Worm (Caenorhabditis elegans) whole organism, L4 larva: ENCODE measurements around the gene nep-20.

Source experiments
- F10B5.3 ChIP-seq: sonication (generic microtip); optimal IDR thresholded peaks from 2 replicates; lab custom pipeline; 2016; ENCODE audit warnings: mild to moderate bottlenecking, missing genetic modification characterization, missing compliant biosample characterization
- F26F4.8 ChIP-seq: fragments of 200-800 bp; sonication (Bioruptor generic); conservative IDR thresholded peaks from 2 replicates; pipeline ENCODE4 v1.3.6; 2022; ENCODE audit warnings: missing genetic modification characterization, missing compliant biosample characterization
- F37D6.2 ChIP-seq: sonication (generic microtip); optimal IDR thresholded peaks from 2 replicates; lab custom pipeline; 2016; ENCODE audit warnings: mild to moderate bottlenecking, missing genetic modification characterization, missing compliant biosample characterization
- R02D3.7 ChIP-seq: fragments of 150-350 bp; sonication (generic microtip); optimal IDR thresholded peaks from 3 replicates; lab custom pipeline; 2014; ENCODE audit warnings: missing biosample characterization, missing genetic modification characterization
- T20F7.1 ChIP-seq: fragments of 200-800 bp; sonication (Bioruptor generic); optimal IDR thresholded peaks from 2 replicates; lab custom pipeline; 2018; ENCODE audit warnings: mild to moderate bottlenecking, missing genetic modification characterization, missing compliant biosample characterization
- T26A8.4 ChIP-seq: fragments of 200-800 bp; sonication (Bioruptor generic); IDR thresholded peaks from 2 replicates; pipeline ENCODE4 v1.3.6; 2022; ENCODE audit warnings: missing genetic modification characterization, missing compliant biosample characterization
- Y105C5A.15 ChIP-seq: fragments of 200-800 bp; sonication (Bioruptor generic); IDR thresholded peaks from 2 replicates; pipeline ENCODE4 v1.3.6; 2022; ENCODE audit warnings: missing genetic modification characterization, missing compliant biosample characterization
- Y48G9A.11 ChIP-seq: fragments of 200-800 bp; sonication (Bioruptor generic); IDR thresholded peaks from 2 replicates; pipeline ENCODE4 v1.3.6; 2022; ENCODE audit warnings: missing genetic modification reagents, missing genetic modification characterization, missing compliant biosample characterization
- Y5F2A.4 ChIP-seq: fragments of 200-800 bp; sonication (Bioruptor generic); optimal IDR thresholded peaks from 2 replicates; lab custom pipeline; 2018; ENCODE audit warnings: mild to moderate bottlenecking, missing genetic modification characterization, missing compliant biosample characterization
- ZK337.2 ChIP-seq: fragments of 200-800 bp; sonication (Bioruptor generic); IDR thresholded peaks from 2 replicates; pipeline ENCODE4 v1.3.6; 2022; ENCODE audit warnings: missing genetic modification reagents, missing genetic modification characterization, missing compliant biosample characterization
- arid-1 ChIP-seq: fragments of 200-800 bp; sonication (Bioruptor generic); conservative IDR thresholded peaks from 2 replicates; pipeline ENCODE4 v1.3.6; 2022; ENCODE audit warnings: missing genetic modification reagents, missing genetic modification characterization, missing compliant biosample characterization
- ceh-28 ChIP-seq: fragments of 150-350 bp; optimal IDR thresholded peaks from 2 replicates; lab custom pipeline; 2014; ENCODE audit warnings: missing biosample characterization, missing genetic modification reagents, missing genetic modification characterization
- ceh-44 ChIP-seq: fragments of 200-800 bp; sonication (Bioruptor generic); IDR thresholded peaks from 2 replicates; pipeline ENCODE4 v1.3.6; 2022; ENCODE audit warnings: missing genetic modification reagents, missing genetic modification characterization, missing compliant biosample characterization
- ceh-82 ChIP-seq: sonication (generic microtip); optimal IDR thresholded peaks from 2 replicates; lab custom pipeline; 2017; ENCODE audit warnings: missing biosample characterization, missing genetic modification characterization
- ctbp-1 ChIP-seq: fragments of 200-800 bp; sonication (Bioruptor generic); IDR thresholded peaks from 2 replicates; pipeline ENCODE4 v1.3.6; 2022; ENCODE audit warnings: missing genetic modification reagents, missing genetic modification characterization, missing compliant biosample characterization
- daf-12 ChIP-seq: fragments of 150-350 bp; optimal IDR thresholded peaks from 2 replicates; lab custom pipeline; 2014; ENCODE audit warnings: missing biosample characterization, missing genetic modification reagents, missing genetic modification characterization
- daf-19 ChIP-seq: fragments of 200-800 bp; sonication (Bioruptor generic); conservative IDR thresholded peaks from 2 replicates; pipeline ENCODE4 v1.3.6; 2022; ENCODE audit warnings: missing genetic modification characterization, missing compliant biosample characterization
- daf-8 ChIP-seq: fragments of 200-800 bp; sonication (Bioruptor generic); IDR thresholded peaks from 2 replicates; pipeline ENCODE4 v1.3.6; 2022; ENCODE audit warnings: missing genetic modification characterization, missing compliant biosample characterization
- dmd-6 ChIP-seq: fragments of 200-800 bp; sonication (Bioruptor generic); IDR thresholded peaks from 2 replicates; pipeline ENCODE4 v1.3.6; 2022; ENCODE audit warnings: missing genetic modification reagents, missing genetic modification characterization, missing compliant biosample characterization
- duxl-1 ChIP-seq: sonication (generic microtip); optimal IDR thresholded peaks from 2 replicates; lab custom pipeline; 2016; ENCODE audit warnings: mild to moderate bottlenecking, missing genetic modification characterization, moderate library complexity, missing compliant biosample characterization; ENCODE audit not compliant: poor library complexity
- dve-1 ChIP-seq: sonication (generic microtip); optimal IDR thresholded peaks from 2 replicates; lab custom pipeline; 2017; ENCODE audit warnings: antibody characterized with exemption, mild to moderate bottlenecking, missing genetic modification characterization, missing compliant biosample characterization; ENCODE audit not compliant: insufficient read depth
- egl-43 ChIP-seq: fragments of 200-800 bp; sonication (Bioruptor generic); IDR thresholded peaks from 2 replicates; pipeline ENCODE4 v1.3.6; 2022; ENCODE audit warnings: missing genetic modification reagents, missing genetic modification characterization, missing compliant biosample characterization
- fos-1 ChIP-seq: fragments of 150-350 bp; optimal IDR thresholded peaks from 2 replicates; lab custom pipeline; 2014; ENCODE audit warnings: missing biosample characterization, missing genetic modification characterization
- gei-8 ChIP-seq: fragments of 200-800 bp; sonication (Bioruptor generic); optimal IDR thresholded peaks from 2 replicates; lab custom pipeline; 2018; ENCODE audit warnings: mild to moderate bottlenecking, missing genetic modification characterization, missing compliant biosample characterization
- hif-1 ChIP-seq, 2 experiments: sonication (generic microtip); optimal IDR thresholded peaks; 2 replicates each; lab custom pipeline; 2016 to 2017; ENCODE audit warnings: missing compliant biosample characterization in 2 of 2, missing genetic modification characterization in 2 of 2, missing genetic modification reagents in 2 of 2, missing genotype in 2 of 2, mild to moderate bottlenecking in 1 of 2
- hlh-30 ChIP-seq: sonication (generic microtip); optimal IDR thresholded peaks from 2 replicates; lab custom pipeline; 2017; ENCODE audit warnings: antibody characterized with exemption, mild to moderate bottlenecking, missing genetic modification characterization, missing compliant biosample characterization; ENCODE audit not compliant: insufficient read depth
- hmg-1.1 ChIP-seq: fragments of 200-800 bp; sonication (Bioruptor generic); IDR thresholded peaks from 2 replicates; pipeline ENCODE4 v1.3.6; 2022; ENCODE audit warnings: missing genetic modification reagents, missing genetic modification characterization, missing compliant biosample characterization
- lin-1 ChIP-seq: fragments of 200-800 bp; sonication (Bioruptor generic); IDR thresholded peaks from 2 replicates; pipeline ENCODE4 v1.3.6; 2022; ENCODE audit warnings: missing genetic modification reagents, missing genetic modification characterization, missing compliant biosample characterization
- lin-15B ChIP-seq: fragments of 150-350 bp; sonication (generic microtip); optimal IDR thresholded peaks from 3 replicates; lab custom pipeline; 2014; ENCODE audit warnings: missing biosample characterization, missing genetic modification characterization
- lin-29 ChIP-seq: fragments of 200-800 bp; sonication (Bioruptor generic); IDR thresholded peaks from 2 replicates; pipeline ENCODE4 v1.3.6; 2022; ENCODE audit warnings: missing genetic modification reagents, missing genetic modification characterization, missing compliant biosample characterization
- lin-38 ChIP-seq: fragments of 200-800 bp; sonication (Bioruptor generic); IDR thresholded peaks from 2 replicates; pipeline ENCODE4 v1.3.6; 2022; ENCODE audit warnings: missing genetic modification reagents, missing genetic modification characterization, missing compliant biosample characterization
- lin-39 ChIP-seq: fragments of 150-350 bp; optimal IDR thresholded peaks from 2 replicates; lab custom pipeline; 2014; ENCODE audit warnings: missing biosample characterization, missing genetic modification reagents, missing genetic modification characterization
- madf-5 ChIP-seq, 2 experiments: fragments of 200-800 bp; sonication (Bioruptor generic); IDR thresholded peaks; 2 replicates each; pipeline ENCODE4 v1.3.6; 2022; ENCODE audit warnings: missing compliant biosample characterization in 2 of 2, missing genetic modification characterization in 2 of 2
- madf-9 ChIP-seq: fragments of 200-800 bp; sonication (Bioruptor generic); conservative IDR thresholded peaks from 2 replicates; pipeline ENCODE4 v1.3.6; 2022; ENCODE audit warnings: missing genetic modification reagents, missing genetic modification characterization, missing compliant biosample characterization
- nhr-11 ChIP-seq: fragments of 150-350 bp; optimal IDR thresholded peaks from 2 replicates; lab custom pipeline; 2014; ENCODE audit warnings: missing biosample characterization, missing genetic modification characterization
- nhr-111 ChIP-seq: fragments of 200-800 bp; sonication (Bioruptor generic); optimal IDR thresholded peaks from 2 replicates; lab custom pipeline; 2018; ENCODE audit warnings: mild to moderate bottlenecking, missing genetic modification characterization, missing compliant biosample characterization
- nhr-28 ChIP-seq: fragments of 150-350 bp; optimal IDR thresholded peaks from 2 replicates; lab custom pipeline; 2014; ENCODE audit warnings: missing biosample characterization, missing genetic modification characterization
- nhr-76 ChIP-seq: fragments of 150-350 bp; optimal IDR thresholded peaks from 2 replicates; lab custom pipeline; 2014; ENCODE audit warnings: missing biosample characterization, missing genetic modification characterization
- pha-4 ChIP-seq, 2 experiments: fragments of 150-350 bp in 1 of 2; fragments of 200-800 bp in 1 of 2; sonication (Bioruptor generic) in 1 of 2; IDR thresholded peaks in 1 of 2; optimal IDR thresholded peaks in 1 of 2; 2 replicates each; pipeline versions ENCODE4 v1.3.6 to Lab custom; 2014 to 2022; ENCODE audit warnings: missing genetic modification characterization in 2 of 2, missing genetic modification reagents in 2 of 2, missing biosample characterization in 1 of 2, missing compliant biosample characterization in 1 of 2
- php-3 ChIP-seq: fragments of 200-800 bp; sonication (Bioruptor generic); IDR thresholded peaks from 2 replicates; pipeline ENCODE4 v1.3.6; 2022; ENCODE audit warnings: missing genetic modification reagents, missing genetic modification characterization, missing compliant biosample characterization
- sdz-12 ChIP-seq: fragments of 200-800 bp; sonication (Bioruptor generic); optimal IDR thresholded peaks from 2 replicates; lab custom pipeline; 2018; ENCODE audit warnings: mild to moderate bottlenecking, missing genetic modification characterization, missing compliant biosample characterization
- skn-1 ChIP-seq: fragments of 150-350 bp; optimal IDR thresholded peaks from 2 replicates; lab custom pipeline; 2014; ENCODE audit warnings: missing biosample characterization, missing genetic modification characterization
- spr-3 ChIP-seq: fragments of 200-800 bp; sonication (Bioruptor generic); optimal IDR thresholded peaks from 2 replicates; lab custom pipeline; 2018; ENCODE audit warnings: mild to moderate bottlenecking, missing genetic modification characterization, missing compliant biosample characterization
- tag-97 ChIP-seq: fragments of 200-800 bp; sonication (Bioruptor generic); IDR thresholded peaks from 2 replicates; pipeline ENCODE4 v1.3.6; 2022; ENCODE audit warnings: missing genetic modification characterization, missing compliant biosample characterization
- unc-130 ChIP-seq: sonication (generic microtip); optimal IDR thresholded peaks from 2 replicates; lab custom pipeline; 2016; ENCODE audit warnings: missing genetic modification reagents, missing genetic modification characterization, missing compliant biosample characterization
- unc-39 ChIP-seq: sonication (generic microtip); optimal IDR thresholded peaks from 2 replicates; lab custom pipeline; 2017; ENCODE audit warnings: missing biosample characterization, missing genetic modification characterization
- vab-7 ChIP-seq: fragments of 200-800 bp; sonication (Bioruptor generic); IDR thresholded peaks from 2 replicates; pipeline ENCODE4 v1.3.6; 2022; ENCODE audit warnings: missing genetic modification reagents, missing genetic modification characterization, missing compliant biosample characterization
- zag-1 ChIP-seq: fragments of 150-350 bp; optimal IDR thresholded peaks from 2 replicates; lab custom pipeline; 2014; ENCODE audit warnings: missing biosample characterization, missing genetic modification characterization
- zip-11 ChIP-seq: fragments of 200-800 bp; sonication (Bioruptor generic); IDR thresholded peaks from 2 replicates; pipeline ENCODE4 v1.3.6; 2022; ENCODE audit warnings: missing genetic modification characterization, missing compliant biosample characterization
- ztf-11 ChIP-seq: fragments of 150-350 bp; optimal IDR thresholded peaks from 2 replicates; lab custom pipeline; 2014; ENCODE audit warnings: missing biosample characterization, missing genetic modification characterization

Gene nep-20

DNA sequence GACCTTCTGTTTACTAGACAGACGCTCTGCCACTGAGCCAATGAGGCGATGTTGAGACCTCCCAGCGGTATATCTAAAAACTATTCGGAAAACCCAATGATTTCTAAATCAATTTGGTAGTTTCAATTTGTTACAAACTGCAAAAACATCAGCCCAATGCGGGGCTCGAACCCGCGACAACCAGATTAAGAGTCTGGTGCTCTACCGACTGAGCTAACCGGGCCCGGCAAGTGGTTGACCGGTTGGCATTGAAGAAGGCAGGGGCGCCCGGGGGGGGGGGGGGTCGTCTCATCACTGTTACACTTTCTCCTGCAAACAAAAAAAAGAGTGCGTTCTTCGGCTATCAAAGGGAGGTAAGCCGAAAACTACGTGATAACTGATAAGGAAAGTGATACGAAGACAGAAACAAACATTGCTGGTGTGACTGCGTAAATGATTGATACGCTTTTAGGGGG is 43.9 kb upstream of the nep-20 start (continued):
- no peak for TF ChIP-seq R02D3.7 (tag; lab: Kevin White, UChicago)
- peak; percentile 87 for TF ChIP-seq egl-43 (GFP tag; lab: Robert Waterston, UW)
- peak; percentile 91 for TF ChIP-seq gei-8
- TF ChIP-seq dve-1 (tag; lab: Kevin White, UChicago) = peak; percentile 55
- peak; percentile 26; the same call in 1 of the 2 replicates for TF ChIP-seq madf-9 (GFP tag; lab: Robert Waterston, UW)
- TF ChIP-seq daf-8 (GFP tag; lab: Robert Waterston, UW) = no peak
- TF ChIP-seq ceh-28 (tag; lab: Kevin White, UChicago) = no peak
- TF ChIP-seq lin-39 = no peak
- peak; percentile 77 for TF ChIP-seq php-3 (GFP tag; lab: Robert Waterston, UW)
- 0 out of 2 replicates have a peak, but pooled peaks have one; percentile 65 for TF ChIP-seq lin-1 (GFP tag; lab: Robert Waterston, UW)
- TF ChIP-seq T20F7.1 = no peak
- peak; percentile 74 for TF ChIP-seq T26A8.4 (GFP tag; lab: Robert Waterston, UW)
- TF ChIP-seq hmg-1.1 (GFP tag; lab: Robert Waterston, UW) = peak; percentile 75; the same call in 1 of the 2 replicates
- TF ChIP-seq unc-39 (tag; lab: Kevin White, UChicago) = no peak
- peak; percentile 81 for TF ChIP-seq dmd-6 (GFP tag; lab: Robert Waterston, UW)
- no peak for TF ChIP-seq ceh-82 (tag; lab: Kevin White, UChicago)
- no peak for TF ChIP-seq tag-97
- peak; percentile 54; the same call in 1 of the 2 replicates for TF ChIP-seq ceh-44 (GFP tag; lab: Robert Waterston, UW)
- no peak; the same call in 1 of the 2 replicates for TF ChIP-seq daf-19 (GFP tag; lab: Robert Waterston, UW)
- peak; percentile 62 for TF ChIP-seq spr-3 (GFP tag; lab: Kevin White, UChicago)
- TF ChIP-seq Y5F2A.4 = peak; percentile 59
- TF ChIP-seq F37D6.2 (tag; lab: Kevin White, UChicago) = no peak
- TF ChIP-seq madf-5 (GFP tag; IDR thresholded peaks at IDR 0.05; lab: Robert Waterston, UW) = peak; percentile 58 to 81; a peak in 2 of 4 replicates
- no peak for TF ChIP-seq skn-1 (tag; lab: Kevin White, UChicago)
- TF ChIP-seq nhr-11 (tag; lab: Kevin White, UChicago) = no peak
- no peak for TF ChIP-seq daf-12 (tag; lab: Kevin White, UChicago)
- no peak for TF ChIP-seq zip-11 (GFP tag; lab: Robert Waterston, UW)
- TF ChIP-seq F26F4.8 = peak; percentile 81
- peak; percentile 60 for TF ChIP-seq unc-130 (GFP tag; lab: Kevin White, UChicago)
- no peak for TF ChIP-seq nhr-76
- TF ChIP-seq lin-15B (tag; lab: Kevin White, UChicago) = no peak
- peak; percentile 84 for TF ChIP-seq vab-7 (GFP tag; lab: Robert Waterston, UW)
- TF ChIP-seq arid-1 = no peak
- peak; percentile 67 for TF ChIP-seq ctbp-1 (GFP tag; lab: Robert Waterston, UW)
- peak; percentile 40 for TF ChIP-seq sdz-12 (GFP tag; lab: Kevin White, UChicago)
- TF ChIP-seq lin-38 (GFP tag; lab: Robert Waterston, UW) = peak; percentile 81
- TF ChIP-seq nhr-28 = peak; percentile 68
- peak; percentile 85 for TF ChIP-seq pha-4 (GFP tag; IDR thresholded peaks at IDR 0.05; lab: Robert Waterston, UW)
- TF ChIP-seq pha-4 (tag; optimal IDR thresholded peaks at IDR 0.05; lab: Kevin White, UChicago) = no peak
- TF ChIP-seq hlh-30 (tag; lab: Kevin White, UChicago) = peak; percentile 30
- no peak for TF ChIP-seq fos-1 (tag; lab: Kevin White, UChicago)
- no peak for TF ChIP-seq lin-29 (GFP tag; lab: Robert Waterston, UW)
- TF ChIP-seq ZK337.2 (GFP tag; lab: Robert Waterston, UW) = no peak
- TF ChIP-seq hif-1 (tag; optimal IDR thresholded peaks at IDR 0.05; lab: Kevin White, UChicago) = peak in 1 of 2 experiments; percentile 52
- no peak for TF ChIP-seq ztf-11
- TF ChIP-seq zag-1 (tag; lab: Kevin White, UChicago) = no peak
- TF ChIP-seq nhr-111 (GFP tag; lab: Kevin White, UChicago) = no peak
- TF ChIP-seq Y48G9A.11 = peak; percentile 84
- no peak for TF ChIP-seq F10B5.3 (tag; lab: Kevin White, UChicago)
- TF ChIP-seq Y105C5A.15 (GFP tag; lab: Robert Waterston, UW) = peak; percentile 84; the same call in 1 of the 2 replicates
- TF ChIP-seq duxl-1 = peak; percentile 73
